Worm (Caenorhabditis elegans) whole organism, midembryonic: ENCODE results near the gene tos-1.

Experiments
- T22C8.4 ChIP-seq: fragments of 200-800 bp; sonication (Bioruptor generic); IDR thresholded peaks from 2 replicates; pipeline ENCODE4 v1.3.6; 2022; ENCODE audit warnings: missing genetic modification characterization, missing compliant biosample characterization
- cog-1 ChIP-seq: sonication (generic microtip); optimal IDR thresholded peaks from 2 replicates; lab custom pipeline; 2016; ENCODE audit warnings: missing genetic modification characterization, missing compliant biosample characterization
- flt-1 ChIP-seq: fragments of 200-800 bp; sonication (Bioruptor generic); IDR thresholded peaks from 2 replicates; pipeline ENCODE4 v1.3.6; 2022; ENCODE audit warnings: missing genetic modification characterization, missing compliant biosample characterization
- klf-2 ChIP-seq: fragments of 200-800 bp; sonication (Bioruptor generic); conservative IDR thresholded peaks from 2 replicates; pipeline ENCODE4 v1.3.6; 2022; ENCODE audit warnings: missing genetic modification reagents, missing genetic modification characterization, missing compliant biosample characterization
- ztf-23 ChIP-seq: fragments of 200-800 bp; sonication (Bioruptor generic); IDR thresholded peaks from 2 replicates; pipeline ENCODE4 v1.3.6; 2022; ENCODE audit warnings: missing genetic modification reagents, missing genetic modification characterization, missing compliant biosample characterization
- ztf-29 ChIP-seq: fragments of 200-800 bp; sonication (Bioruptor generic); IDR thresholded peaks from 2 replicates; pipeline ENCODE4 v1.3.6; 2022; ENCODE audit warnings: missing genetic modification reagents, missing genetic modification characterization, missing compliant biosample characterization

DNA sequence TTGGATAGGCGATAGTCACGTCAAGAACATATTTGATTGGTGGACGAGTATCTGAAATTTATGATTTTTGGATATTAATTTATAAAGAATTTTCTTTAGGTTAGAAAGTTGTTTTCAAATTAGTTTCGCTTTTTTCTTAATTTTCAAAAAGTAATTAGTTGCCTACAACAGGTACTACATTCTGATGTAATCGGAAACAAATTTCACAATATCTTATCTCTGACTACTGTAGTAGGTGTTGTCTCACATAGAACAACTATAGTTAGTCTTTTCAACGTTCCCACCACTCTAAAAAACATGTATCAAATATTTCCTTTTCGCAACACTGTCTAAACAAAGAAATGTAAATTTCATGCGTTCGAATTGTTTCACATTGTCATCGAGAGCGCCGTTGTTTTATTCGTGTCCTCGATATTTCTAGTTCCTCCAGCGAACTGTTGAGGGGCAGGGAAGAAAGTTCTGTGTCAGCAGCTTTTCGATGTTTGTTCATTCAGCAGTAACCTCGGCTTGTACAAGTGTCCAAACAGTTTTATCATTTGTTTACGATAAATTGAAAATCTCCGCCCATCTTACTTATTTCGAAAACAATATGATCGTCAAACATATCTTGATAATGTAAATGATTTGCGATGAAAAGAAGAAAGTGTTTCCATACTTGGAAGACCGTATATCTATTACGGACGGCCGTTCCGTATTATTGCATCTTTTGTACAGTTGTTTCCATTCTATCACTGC lies 14.6 kb downstream of the tos-1 start:
- TF ChIP-seq T22C8.4 (GFP tag; lab: Robert Waterston, UW): no peak
- TF ChIP-seq cog-1: no peak
- no peak for TF ChIP-seq flt-1
- no peak for TF ChIP-seq ztf-29 (GFP tag; lab: Robert Waterston, UW)
- no peak for TF ChIP-seq klf-2 (GFP tag; lab: Robert Waterston, UW)
- TF ChIP-seq ztf-23 (GFP tag; lab: Robert Waterston, UW): no peak
